Worm (Caenorhabditis elegans): Measurements from ENCODE around the gene C26D10.6.

DNA sequence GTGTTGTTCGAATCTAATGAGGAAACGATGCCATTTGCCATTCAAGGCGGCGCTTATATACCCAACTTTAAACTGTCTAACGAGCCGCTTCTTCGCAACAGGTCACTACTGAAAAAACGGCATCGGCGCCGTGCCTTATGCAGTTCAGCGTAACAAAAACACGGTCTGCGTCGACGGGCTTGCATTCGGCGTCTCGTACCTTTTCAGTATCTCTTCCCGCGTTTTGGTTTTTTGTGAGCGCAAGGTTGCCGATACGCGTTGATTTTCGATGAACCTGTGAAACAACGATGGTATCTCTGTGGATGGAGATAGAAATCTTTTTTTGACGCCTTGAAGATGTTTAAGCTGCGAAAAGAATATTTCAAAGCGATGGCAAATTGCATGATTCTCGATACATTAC lies 4.8 kb upstream of the C26D10.6 start, which contains the start of gene col-77:
- no peak for TF ChIP-seq pha-4 (tag; optimal IDR thresholded peaks at IDR 0.05)
- TF ChIP-seq hlh-12 (tag; optimal IDR thresholded peaks at IDR 0.05): no peak
- no peak for TF ChIP-seq unc-130 (GFP tag; optimal IDR thresholded peaks at IDR 0.05)
- TF ChIP-seq F49E8.2 (tag; optimal IDR thresholded peaks at IDR 0.05; ENCODE audit: insufficient read depth): no peak
- no peak for TF ChIP-seq unc-62 (GFP tag; optimal IDR thresholded peaks at IDR 0.05)
- no peak for TF ChIP-seq attf-6 (GFP tag; IDR thresholded peaks at IDR 0.05)
- no peak for TF ChIP-seq pbrm-1 (GFP tag; IDR thresholded peaks at IDR 0.05)
